Fruit fly (Drosophila melanogaster) S2 (cell line): ENCODE measurements around the gene Rbbp5.

Source experiments
- CG8478 ChIP-seq: fragments of >200 bp; optimal IDR thresholded peaks from 2 replicates; lab custom pipeline; 2018
- CTCF ChIP-seq, 2 experiments: fragments of >200 bp; optimal IDR thresholded peaks; 2 replicates each; lab custom pipeline; 2018

DNA sequence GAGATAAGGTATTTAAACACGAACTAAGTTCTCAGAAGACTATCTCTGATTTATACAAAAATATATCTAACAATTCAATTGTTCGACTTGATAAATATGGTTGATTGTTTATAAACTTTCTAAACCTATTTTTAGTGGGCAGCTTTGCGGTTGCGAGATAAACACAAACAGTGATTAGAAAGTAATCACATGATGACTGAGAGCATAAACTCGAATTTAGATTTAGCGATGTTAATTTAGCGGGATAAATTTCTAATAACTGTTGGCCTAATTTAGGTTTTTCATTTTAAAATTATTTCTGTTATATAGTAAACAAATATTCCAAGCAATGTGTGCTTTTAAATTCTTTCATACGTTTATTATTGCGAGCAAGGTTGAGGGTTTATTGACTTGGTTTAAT is 37.3 kb upstream of the Rbbp5 start:
- TF ChIP-seq CTCF (optimal IDR thresholded peaks at IDR 0.05; lab: Kevin White, UChicago) (no peak), CG8478 (lab: Kevin White, UChicago) (no peak)
